Fruit fly (Drosophila melanogaster) whole organism: ENCODE results near the gene da.

Experiments used
- CG8478 ChIP-seq: fragments of >200 bp; optimal IDR thresholded peaks from 2 replicates; lab custom pipeline; 2018; ENCODE audit warnings: inconsistent platforms
- Dll ChIP-seq: fragments of >200 bp; optimal IDR thresholded peaks from 2 replicates; lab custom pipeline; 2017
- EcR ChIP-seq, 2 experiments: fragments of >200 bp; optimal IDR thresholded peaks; 2 replicates each; lab custom pipeline; 2017; ENCODE audit warnings: missing biosample characterization in 2 of 2, missing genetic modification characterization in 2 of 2, missing genetic modification reagents in 2 of 2
- pan ChIP-seq: fragments of >200 bp; optimal IDR thresholded peaks from 2 replicates; lab custom pipeline; 2017
- psq ChIP-seq: fragments of >200 bp; optimal IDR thresholded peaks from 2 replicates; lab custom pipeline; 2017
- usp ChIP-seq: fragments of >200 bp; optimal IDR thresholded peaks from 2 replicates; lab custom pipeline; 2017; ENCODE audit warnings: missing biosample characterization, missing genetic modification characterization, mixed read lengths

- no peak for TF ChIP-seq EcR (GFP tag; optimal IDR thresholded peaks at IDR 0.05; lab: Kevin White, UChicago)
- TF ChIP-seq CG8478 = no peak
- TF ChIP-seq Dll (lab: Kevin White, UChicago) = no peak
- no peak for TF ChIP-seq psq
- TF ChIP-seq usp (GFP tag; lab: Kevin White, UChicago) = no peak
- no peak for TF ChIP-seq pan (lab: Kevin White, UChicago)
Observed at dm6 chr2L:10413251-10414127, 25.6 kb downstream of the da start, which contains the start of the genes CG5355 and Klp31E.
